Worm (Caenorhabditis elegans): ENCODE results near the gene exp-1.

Gene exp-1

DNA sequence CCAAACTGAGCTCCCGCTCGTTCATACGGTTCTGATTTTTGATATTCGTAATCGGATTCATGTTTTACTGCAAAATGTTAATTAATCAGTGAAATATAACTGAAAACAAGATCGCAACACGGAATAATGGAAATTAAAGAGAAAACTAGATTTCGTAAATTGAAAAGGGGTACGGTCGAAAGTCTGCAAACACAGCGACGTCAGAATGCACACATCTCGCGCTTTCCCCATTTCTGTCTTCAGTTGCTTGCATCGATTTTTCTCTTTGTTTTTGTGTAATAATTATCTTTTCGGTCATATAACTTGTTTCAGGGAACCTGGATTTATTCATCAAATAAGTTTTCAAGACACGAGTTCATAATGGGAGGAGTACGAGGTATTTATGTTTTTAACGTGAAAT is 36.0 kb upstream of the exp-1 start, which contains the start of the genes rbmx-2 and C30B5.2 (continued):
- TF ChIP-seq nhr-76 (tag; optimal IDR thresholded peaks at IDR 0.05) (no peak), grh-1 (GFP tag; IDR thresholded peaks at IDR 0.05) (no peak), unc-62 (GFP tag; optimal IDR thresholded peaks at IDR 0.05) (no peak), unc-130 (tag; optimal IDR thresholded peaks at IDR 0.05) (peak; percentile 19), C16A3.4 (tag; optimal IDR thresholded peaks at IDR 0.05) (peak; percentile 41), sptf-1 (tag; optimal IDR thresholded peaks at IDR 0.05) (no peak), lsy-2 (tag; optimal IDR thresholded peaks at IDR 0.05) (peak; percentile 83 to 94), mdl-1 (tag; optimal IDR thresholded peaks at IDR 0.05) (no peak), ceh-82 (tag; optimal IDR thresholded peaks at IDR 0.05) (peak in 2 of 3 experiments; percentile 31 to 36), pqm-1 (tag; optimal IDR thresholded peaks at IDR 0.05) (no peak), nhr-12 (tag; optimal IDR thresholded peaks at IDR 0.05) (no peak), nhr-20 (tag; optimal IDR thresholded peaks at IDR 0.05) (peak; percentile 41), nhr-11 (tag; optimal IDR thresholded peaks at IDR 0.05) (no peak), ztf-11 (tag; optimal IDR thresholded peaks at IDR 0.05) (no peak), nhr-85 (tag) (no peak), isw-1 (GFP tag; IDR thresholded peaks at IDR 0.05) (no peak), hlh-4 (tag; optimal IDR thresholded peaks at IDR 0.05) (no peak), nhr-19 (GFP tag; conservative IDR thresholded peaks at IDR 0.05) (no peak), ces-1 (GFP tag; optimal IDR thresholded peaks at IDR 0.05) (no peak), ama-1 (optimal IDR thresholded peaks at IDR 0.05) (no peak), unc-86 (tag; optimal IDR thresholded peaks at IDR 0.05) (peak; percentile 8), blmp-1 (tag; optimal IDR thresholded peaks at IDR 0.05) (peak; percentile 51), sup-37 (GFP tag; optimal IDR thresholded peaks at IDR 0.05) (no peak), egl-27 (tag; optimal IDR thresholded peaks at IDR 0.05) (no peak), lin-39 (tag; optimal IDR thresholded peaks at IDR 0.05) (no peak), C34B4.2 (tag; optimal IDR thresholded peaks at IDR 0.05) (no peak), lin-14 (GFP tag; optimal IDR thresholded peaks at IDR 0.05) (no peak), unc-30 (tag; optimal IDR thresholded peaks at IDR 0.05) (no peak), irx-1 (tag; optimal IDR thresholded peaks at IDR 0.05) (peak; percentile 1), hlh-17 (GFP tag; optimal IDR thresholded peaks at IDR 0.05; ENCODE audit: borderline replicate concordance) (no peak), lin-13 (GFP tag; optimal IDR thresholded peaks at IDR 0.05) (peak; percentile 6)

DNA sequence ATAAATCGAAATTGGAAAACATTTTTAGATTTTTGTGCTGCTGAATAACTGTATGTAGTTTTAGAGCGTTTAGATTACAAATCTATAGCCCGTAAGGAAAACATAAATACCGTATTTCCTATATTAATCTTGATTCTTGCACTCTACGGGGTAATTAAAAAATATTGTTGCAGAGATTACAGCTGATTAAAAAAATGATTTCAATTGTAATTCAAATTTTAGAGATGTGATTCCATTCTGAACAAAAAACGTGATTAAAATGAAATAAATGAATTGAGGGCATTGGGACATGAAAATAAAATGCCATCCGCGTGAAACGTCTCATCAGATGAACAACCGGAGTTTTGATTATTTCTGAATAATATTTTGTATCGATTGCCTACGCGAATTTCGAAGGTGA is 31.6 kb upstream of the exp-1 start, which contains the start of gene cpb-2:
Gene cpb-2, plus strand, starts transcription at position 301 of the 400 bp plus-strand sequence.
- TF ChIP-seq zag-1 (tag; optimal IDR thresholded peaks at IDR 0.05) (no peak), ceh-82 (tag; optimal IDR thresholded peaks at IDR 0.05) (no peak), ama-1 (optimal IDR thresholded peaks at IDR 0.05) (no peak), mep-1 (tag; optimal IDR thresholded peaks at IDR 0.05) (no peak), nhr-90 (tag; optimal IDR thresholded peaks at IDR 0.05; ENCODE audit: poor library complexity) (no peak), ceh-88 (GFP tag; IDR thresholded peaks at IDR 0.05) (no peak), alr-1 (tag; optimal IDR thresholded peaks at IDR 0.05; ENCODE audit: borderline replicate concordance) (no peak), tlp-1 (tag; optimal IDR thresholded peaks at IDR 0.05) (no peak), elt-3 (tag; optimal IDR thresholded peaks at IDR 0.05) (no peak), ces-1 (GFP tag; optimal IDR thresholded peaks at IDR 0.05) (no peak), lin-14 (GFP tag; optimal IDR thresholded peaks at IDR 0.05) (no peak), lsy-2 (tag; optimal IDR thresholded peaks at IDR 0.05) (no peak), elt-2 (tag; optimal IDR thresholded peaks at IDR 0.05) (no peak), fos-1 (tag; optimal IDR thresholded peaks at IDR 0.05) (no peak), fkh-8 (tag; optimal IDR thresholded peaks at IDR 0.05) (no peak), lin-39 (tag; optimal IDR thresholded peaks at IDR 0.05) (no peak)

DNA sequence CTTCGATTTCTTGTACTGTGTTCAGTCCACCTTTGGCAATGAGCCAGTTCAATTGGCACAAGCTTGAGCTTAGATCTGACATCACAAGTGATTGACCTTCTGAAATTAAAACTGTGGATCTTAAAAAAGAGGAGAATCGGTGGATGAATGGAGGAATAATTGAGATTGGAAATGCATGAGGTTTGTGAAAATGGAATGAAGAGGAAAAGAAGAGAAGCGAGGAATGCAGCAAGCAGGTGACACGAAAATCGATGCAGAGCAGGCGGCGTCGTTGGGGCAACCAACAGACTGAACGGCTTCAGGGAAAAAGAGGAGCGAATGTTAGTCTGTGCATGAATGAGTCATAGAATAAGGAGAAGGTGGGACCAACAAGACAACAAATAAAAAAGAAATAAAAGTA is 30.4 kb upstream of the exp-1 start, which contains the start of gene fkh-8:
Gene fkh-8, minus strand, starts transcription at position 101 of the 400 bp plus-strand sequence.
- TF ChIP-seq ceh-63 (GFP tag; optimal IDR thresholded peaks at IDR 0.05) = no peak
- no peak for TF ChIP-seq dsc-1 (tag; optimal IDR thresholded peaks at IDR 0.05)
- peak; percentile 4 for TF ChIP-seq lin-14 (GFP tag; optimal IDR thresholded peaks at IDR 0.05)
- no peak for TF ChIP-seq efl-1 (optimal IDR thresholded peaks at IDR 0.05)
- peak in 1 of 2 experiments; percentile 36 for TF ChIP-seq efl-1 (GFP tag; optimal IDR thresholded peaks at IDR 0.05 in 1 of 2)
- no peak for TF ChIP-seq unc-62 (GFP tag; optimal IDR thresholded peaks at IDR 0.05)
